Worm (Caenorhabditis elegans): ENCODE data around the gene acs-19.
"Not testable (repeated sequence)": the region's sequence is repeated elsewhere in the genome, so short reads cannot be mapped to it uniquely, and the experiment has no call there.

DNA sequence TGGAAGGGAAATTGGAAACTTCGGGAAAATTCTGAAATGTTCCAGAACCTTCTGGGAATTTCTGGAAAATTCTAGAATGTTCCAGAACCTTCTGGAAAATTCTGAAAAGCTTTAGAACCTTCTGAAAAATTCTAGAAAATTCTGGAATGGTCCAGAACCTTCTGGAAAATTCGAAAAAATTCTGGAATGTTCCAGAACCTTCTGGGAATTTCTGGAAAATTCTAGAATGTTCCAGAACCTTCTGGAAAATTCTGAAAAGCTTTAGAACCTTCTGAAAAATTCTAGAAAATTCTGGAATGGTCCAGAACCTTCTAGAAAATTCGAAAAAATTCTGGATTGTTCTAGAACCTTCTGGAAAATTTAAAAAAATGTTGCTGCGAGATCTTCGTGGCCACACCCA lies 31.6 kb downstream of the acs-19 start:
- TF ChIP-seq aptf-2 (GFP tag; conservative IDR thresholded peaks at IDR 0.05); pha-4 (tag; optimal IDR thresholded peaks at IDR 0.05); efl-1 (GFP tag; optimal IDR thresholded peaks at IDR 0.05); hrde-1 (tag; optimal IDR thresholded peaks at IDR 0.05; ENCODE audit: borderline replicate concordance); dox-1 (GFP tag; IDR thresholded peaks at IDR 0.05); nfya-1 (tag; optimal IDR thresholded peaks at IDR 0.05; ENCODE audit: borderline replicate concordance, insufficient read depth); snpc-1.3 (tag; optimal IDR thresholded peaks at IDR 0.05; ENCODE audit: insufficient read depth); Y53F4B.3 (GFP tag; IDR thresholded peaks at IDR 0.05); sea-2 (GFP tag; IDR thresholded peaks at IDR 0.05); Y56A3A.18 (GFP tag; IDR thresholded peaks at IDR 0.05); T26A5.8 (tag; optimal IDR thresholded peaks at IDR 0.05); ama-1 (optimal IDR thresholded peaks at IDR 0.05); ama-1 (GFP tag; optimal IDR thresholded peaks at IDR 0.05); nhr-27 (tag; optimal IDR thresholded peaks at IDR 0.05); mel-28 (tag; optimal IDR thresholded peaks at IDR 0.05; ENCODE audit: borderline replicate concordance): not testable (repeated sequence)
